Worm (Caenorhabditis elegans): ENCODE measurements around the gene math-4.
"Not testable (repeated sequence)": the region's sequence is repeated elsewhere in the genome, so short reads cannot be mapped to it uniquely, and the experiment has no call there.

DNA sequence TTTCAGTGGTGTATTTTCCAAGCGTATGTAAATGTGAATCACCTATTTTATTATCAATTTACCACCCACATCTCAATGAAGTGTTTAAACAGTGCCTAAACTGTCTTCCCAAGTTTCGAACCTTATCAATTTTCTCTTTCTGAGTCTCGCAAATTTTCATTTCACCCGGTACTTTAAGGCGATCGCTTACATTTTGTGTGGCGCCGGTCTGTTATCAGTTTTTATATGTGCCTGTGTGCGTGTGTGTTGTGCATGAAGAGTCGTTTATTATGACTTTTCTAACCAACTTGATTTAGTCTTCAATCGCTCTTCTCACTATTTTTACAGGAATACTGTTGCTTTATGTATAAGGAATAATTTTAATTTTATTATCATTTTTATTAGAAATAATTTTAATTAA, 41.2 kb upstream of the math-4 start:
- not testable (repeated sequence) for TF ChIP-seq ztf-25 (GFP tag; IDR thresholded peaks at IDR 0.05); cebp-1 (GFP tag; IDR thresholded peaks at IDR 0.05); cebp-1 (tag; optimal IDR thresholded peaks at IDR 0.05); ama-1 (optimal IDR thresholded peaks at IDR 0.05); ama-1 (GFP tag; optimal IDR thresholded peaks at IDR 0.05); K12H6.12 (tag; optimal IDR thresholded peaks at IDR 0.05); ceh-58 (GFP tag; IDR thresholded peaks at IDR 0.05); Y79H2A.3 (GFP tag; conservative IDR thresholded peaks at IDR 0.05); B0035.1 (tag; optimal IDR thresholded peaks at IDR 0.05); unc-130 (GFP tag; optimal IDR thresholded peaks at IDR 0.05); B0261.1 (tag; optimal IDR thresholded peaks at IDR 0.05); hmg-20 (GFP tag; IDR thresholded peaks at IDR 0.05); egl-18 (GFP tag; IDR thresholded peaks at IDR 0.05); cebp-2 (GFP tag; IDR thresholded peaks at IDR 0.05); Y56A3A.18 (GFP tag; IDR thresholded peaks at IDR 0.05)

All from whole organism, young adult.